Worm (Caenorhabditis elegans): Measurements from ENCODE around the gene Y39B6A.34.

DNA sequence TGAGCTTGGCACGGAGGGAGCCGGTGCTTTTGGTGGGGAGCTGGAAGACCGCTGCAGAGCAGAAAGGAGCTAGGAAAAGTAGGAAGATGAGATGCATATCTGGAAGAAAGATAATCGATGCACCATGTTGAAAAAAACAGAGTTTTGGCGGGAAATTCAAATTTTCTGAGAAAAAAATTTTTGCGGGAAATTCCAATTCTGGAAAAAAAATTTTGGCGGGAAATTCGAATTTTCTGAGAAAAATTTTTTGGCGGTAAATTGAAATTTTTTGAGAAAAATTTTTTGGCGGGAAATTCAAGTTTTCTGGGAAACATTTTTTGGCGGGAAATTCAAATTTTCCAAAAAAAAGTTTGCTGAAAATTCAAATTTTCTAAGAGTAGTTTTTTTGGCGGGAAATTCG, 36.4 kb downstream of the Y39B6A.34 start, which contains the start of gene asp-17:
- TF ChIP-seq lin-13 (tag; optimal IDR thresholded peaks at IDR 0.05) (no peak), snpc-4 (tag; optimal IDR thresholded peaks at IDR 0.05) (no peak), unc-62 (GFP tag; optimal IDR thresholded peaks at IDR 0.05) (no peak), unc-39 (tag; optimal IDR thresholded peaks at IDR 0.05) (no peak), nhr-237 (tag; optimal IDR thresholded peaks at IDR 0.05) (no peak), pha-4 (tag; optimal IDR thresholded peaks at IDR 0.05) (no peak), mep-1 (tag; optimal IDR thresholded peaks at IDR 0.05) (no peak), blmp-1 (tag; optimal IDR thresholded peaks at IDR 0.05) (no peak), mab-5 (tag; optimal IDR thresholded peaks at IDR 0.05) (no peak), nhr-2 (tag; optimal IDR thresholded peaks at IDR 0.05) (no peak), M03D4.4 (tag; optimal IDR thresholded peaks at IDR 0.05) (no peak)
